Fruit fly (Drosophila melanogaster) whole organism, embryonic: ENCODE measurements around the gene Rpt6R.
A peak's percentile ranks its signal among the peaks of the same experiment; 100 is the strongest.

Source experiments
- ATbp ChIP-seq: fragments of 200-800 bp; sonication (Bioruptor generic); optimal IDR thresholded peaks from 2 replicates; lab custom pipeline; 2017; ENCODE audit warnings: missing biosample characterization, mild to moderate bottlenecking, missing genetic modification characterization, missing genetic modification reagents
- Atf-2 ChIP-seq: fragments of 200-800 bp; sonication (Bioruptor generic); optimal IDR thresholded peaks from 2 replicates; lab custom pipeline; 2016; ENCODE audit warnings: missing biosample characterization, missing genetic modification characterization
- CG10209 ChIP-seq: fragments of 200-800 bp; sonication (Bioruptor generic); optimal IDR thresholded peaks from 3 replicates; lab custom pipeline; 2017; ENCODE audit warnings: missing biosample characterization, mild to moderate bottlenecking, missing genetic modification characterization, missing genetic modification reagents
- CG10431 ChIP-seq: fragments of 200-800 bp; sonication (Bioruptor generic); optimal IDR thresholded peaks from 3 replicates; lab custom pipeline; 2018; ENCODE audit warnings: missing biosample characterization, mild to moderate bottlenecking, missing genetic modification characterization
- CG10565 ChIP-seq: fragments of 200-800 bp; sonication (Bioruptor generic); optimal IDR thresholded peaks from 3 replicates; lab custom pipeline; 2016; ENCODE audit warnings: missing biosample characterization, mild to moderate bottlenecking, missing genetic modification characterization
- CG11247 ChIP-seq: fragments of 200-800 bp; sonication (Bioruptor generic); IDR thresholded peaks from 2 replicates; pipeline ENCODE4 v1.3.6; 2022; ENCODE audit warnings: missing biosample characterization, missing genetic modification characterization
- CG12236 ChIP-seq: fragments of 200-800 bp; sonication (Bioruptor generic); optimal IDR thresholded peaks from 2 replicates; lab custom pipeline; 2016; ENCODE audit warnings: missing biosample characterization, missing genetic modification characterization
- CG14965 ChIP-seq: fragments of 200-800 bp; sonication (Bioruptor generic); optimal IDR thresholded peaks from 2 replicates; lab custom pipeline; 2016; ENCODE audit warnings: missing biosample characterization, missing genetic modification characterization, borderline replicate concordance
- CG15073 ChIP-seq: fragments of 200-800 bp; sonication (Bioruptor generic); optimal IDR thresholded peaks from 2 replicates; lab custom pipeline; 2016; ENCODE audit warnings: missing biosample characterization, missing genetic modification characterization
- CG15269 ChIP-seq: fragments of 200-800 bp; sonication (Bioruptor generic); optimal IDR thresholded peaks from 2 replicates; lab custom pipeline; 2018; ENCODE audit warnings: missing biosample characterization, mild to moderate bottlenecking, missing genetic modification characterization, moderate library complexity
- CG16815 ChIP-seq: fragments of 200-800 bp; sonication (Bioruptor generic); optimal IDR thresholded peaks from 3 replicates; lab custom pipeline; 2017; ENCODE audit warnings: missing biosample characterization, mild to moderate bottlenecking, missing genetic modification characterization
- CG18599 ChIP-seq: fragments of 200-800 bp; sonication (Bioruptor generic); optimal IDR thresholded peaks from 3 replicates; lab custom pipeline; 2017; ENCODE audit warnings: missing biosample characterization, missing genetic modification characterization, mild to moderate bottlenecking, moderate library complexity, missing genetic modification reagents
- CG2129 ChIP-seq: fragments of 200-800 bp; sonication (Bioruptor generic); IDR thresholded peaks from 2 replicates; pipeline ENCODE4 v1.3.6; 2022; ENCODE audit warnings: missing biosample characterization, missing genetic modification characterization; ENCODE audit not compliant: partially characterized antibody
- CG3163 ChIP-seq: fragments of 200-800 bp; sonication (Bioruptor generic); optimal IDR thresholded peaks from 3 replicates; lab custom pipeline; 2016; ENCODE audit warnings: missing biosample characterization, missing genetic modification characterization
- CG3407 ChIP-seq: fragments of 200-800 bp; sonication (Bioruptor generic); optimal IDR thresholded peaks from 2 replicates; lab custom pipeline; 2018; ENCODE audit warnings: missing biosample characterization, mild to moderate bottlenecking, missing genetic modification characterization
- CG34224 ChIP-seq: fragments of 200-800 bp; sonication (Bioruptor generic); IDR thresholded peaks from 3 replicates; pipeline ENCODE4 v1.3.6; 2022; ENCODE audit warnings: missing biosample characterization, missing genetic modification characterization; ENCODE audit not compliant: partially characterized antibody
- CG5180 ChIP-seq: fragments of 200-800 bp; sonication (Bioruptor generic); optimal IDR thresholded peaks from 3 replicates; lab custom pipeline; 2017; ENCODE audit warnings: missing biosample characterization, missing genetic modification characterization, mild to moderate bottlenecking, moderate library complexity, missing genetic modification reagents
- CG6854 ChIP-seq: fragments of 200-800 bp; sonication (Bioruptor generic); optimal IDR thresholded peaks from 3 replicates; lab custom pipeline; 2017; ENCODE audit warnings: missing biosample characterization, mild to moderate bottlenecking, missing genetic modification characterization
- CG9215 ChIP-seq: fragments of 200-800 bp; sonication (Bioruptor generic); IDR thresholded peaks from 2 replicates; pipeline ENCODE4 v1.3.6; 2022; ENCODE audit warnings: missing biosample characterization, missing genetic modification characterization
- CG9932 ChIP-seq: fragments of 200-800 bp; sonication (Bioruptor generic); IDR thresholded peaks from 2 replicates; pipeline ENCODE4 v1.3.6; 2022; ENCODE audit warnings: missing biosample characterization, missing genetic modification characterization
- CkIIα-i1 ChIP-seq: fragments of 200-800 bp; sonication (Bioruptor generic); IDR thresholded peaks from 2 replicates; pipeline ENCODE4 v1.3.6; 2022; ENCODE audit warnings: missing biosample characterization, missing genetic modification characterization
- Dad ChIP-seq: fragments of 200-800 bp; sonication (Bioruptor generic); optimal IDR thresholded peaks from 3 replicates; lab custom pipeline; 2016; ENCODE audit warnings: missing biosample characterization, missing genetic modification characterization
- Dip2 ChIP-seq: fragments of 200-800 bp; sonication (Bioruptor generic); IDR thresholded peaks from 2 replicates; pipeline ENCODE4 v1.3.6; 2022; ENCODE audit warnings: missing biosample characterization, missing genetic modification characterization
- Doc2 ChIP-seq: fragments of 200-800 bp; sonication (Bioruptor generic); IDR thresholded peaks from 2 replicates; pipeline ENCODE4 v1.3.6; 2022; ENCODE audit warnings: missing biosample characterization, missing genetic modification characterization
- Ets97D ChIP-seq: fragments of 200-800 bp; sonication (Bioruptor generic); optimal IDR thresholded peaks from 3 replicates; lab custom pipeline; 2016; ENCODE audit warnings: missing biosample characterization, missing genetic modification characterization
- Fer2 ChIP-seq: fragments of 200-800 bp; sonication (Bioruptor generic); optimal IDR thresholded peaks from 2 replicates; lab custom pipeline; 2018; ENCODE audit warnings: missing biosample characterization, mild to moderate bottlenecking, missing genetic modification characterization, moderate library complexity
- Hmr ChIP-seq: fragments of 200-800 bp; sonication (Bioruptor generic); optimal IDR thresholded peaks from 3 replicates; lab custom pipeline; 2017; ENCODE audit warnings: mild to moderate bottlenecking, missing biosample characterization, missing genetic modification reagents, missing genetic modification characterization
- Hsf ChIP-seq: fragments of 200-800 bp; sonication (Bioruptor generic); optimal IDR thresholded peaks from 3 replicates; lab custom pipeline; 2016; ENCODE audit warnings: missing biosample characterization, missing genetic modification characterization
- Kr ChIP-seq: fragments of 200-800 bp; sonication (Bioruptor generic); optimal IDR thresholded peaks from 2 replicates; lab custom pipeline; 2017; ENCODE audit warnings: missing biosample characterization, mild to moderate bottlenecking, missing genetic modification characterization
- NC2β ChIP-seq: fragments of 200-800 bp; sonication (Bioruptor generic); optimal IDR thresholded peaks from 2 replicates; lab custom pipeline; 2016; ENCODE audit warnings: missing biosample characterization, missing genetic modification characterization
- NFAT ChIP-seq: fragments of 200-800 bp; sonication (Bioruptor generic); IDR thresholded peaks from 2 replicates; pipeline ENCODE4 v1.3.6; 2022; ENCODE audit warnings: missing biosample characterization, missing genetic modification characterization
- caup ChIP-seq: fragments of 200-800 bp; sonication (Bioruptor generic); optimal IDR thresholded peaks from 3 replicates; lab custom pipeline; 2017; ENCODE audit warnings: missing biosample characterization, mild to moderate bottlenecking, missing genetic modification characterization, moderate library complexity; ENCODE audit not compliant: severe bottlenecking
- cg ChIP-seq: fragments of 200-800 bp; sonication (Bioruptor generic); optimal IDR thresholded peaks from 3 replicates; lab custom pipeline; 2019; ENCODE audit warnings: missing biosample characterization, mild to moderate bottlenecking, missing genetic modification characterization, moderate library complexity
- corto ChIP-seq: fragments of 200-800 bp; sonication (Bioruptor generic); optimal IDR thresholded peaks from 2 replicates; lab custom pipeline; 2016; ENCODE audit warnings: missing biosample characterization, mild to moderate bottlenecking, missing genetic modification characterization, moderate library complexity
- cwo ChIP-seq: fragments of 200-800 bp; sonication (Bioruptor generic); optimal IDR thresholded peaks from 3 replicates; lab custom pipeline; 2017; ENCODE audit warnings: missing biosample characterization, missing genetic modification characterization, mild to moderate bottlenecking, moderate library complexity, missing genetic modification reagents
- danr ChIP-seq: fragments of 200-800 bp; sonication (Bioruptor generic); IDR thresholded peaks from 2 replicates; pipeline ENCODE4 v1.3.6; 2022; ENCODE audit warnings: missing biosample characterization, missing genetic modification characterization
- dati ChIP-seq: fragments of 200-800 bp; sonication (Bioruptor generic); IDR thresholded peaks from 2 replicates; pipeline ENCODE4 v1.3.6; 2022; ENCODE audit warnings: missing biosample characterization, missing genetic modification characterization
- disco-r ChIP-seq: fragments of 200-800 bp; sonication (Bioruptor generic); optimal IDR thresholded peaks from 2 replicates; lab custom pipeline; 2016; ENCODE audit warnings: missing biosample characterization, missing genetic modification characterization
- dm ChIP-seq: fragments of 200-800 bp; sonication (Bioruptor generic); optimal IDR thresholded peaks from 3 replicates; lab custom pipeline; 2016; ENCODE audit warnings: missing biosample characterization, missing genetic modification characterization
- gro ChIP-seq: fragments of 200-800 bp; sonication (Bioruptor generic); optimal IDR thresholded peaks from 2 replicates; lab custom pipeline; 2016; ENCODE audit warnings: missing biosample characterization, missing genetic modification characterization
- gt ChIP-seq: fragments of 200-800 bp; sonication (Bioruptor generic); IDR thresholded peaks from 2 replicates; pipeline ENCODE4 v1.3.6; 2022; ENCODE audit warnings: missing biosample characterization, missing genetic modification characterization
- jumu ChIP-seq: fragments of 200-800 bp; sonication (Bioruptor generic); optimal IDR thresholded peaks from 3 replicates; lab custom pipeline; 2016; ENCODE audit warnings: missing biosample characterization, missing genetic modification characterization
- lov ChIP-seq, 2 experiments: fragments of 200-800 bp in 1 of 2; fragments of >200 bp in 1 of 2; sonication (Bioruptor generic) in 1 of 2; IDR thresholded peaks in 1 of 2; optimal IDR thresholded peaks in 1 of 2; 2 replicates in 1 of 2; 3 replicates in 1 of 2; pipeline versions ENCODE4 v1.3.6 to Lab custom; 2017 to 2022; ENCODE audit warnings: missing biosample characterization in 1 of 2, missing genetic modification characterization in 1 of 2
- mirr ChIP-seq: fragments of 200-800 bp; sonication (Bioruptor generic); optimal IDR thresholded peaks from 3 replicates; lab custom pipeline; 2018; ENCODE audit warnings: missing biosample characterization, mild to moderate bottlenecking, missing genetic modification characterization
- nerfin-1 ChIP-seq: fragments of 200-800 bp; sonication (Bioruptor generic); optimal IDR thresholded peaks from 3 replicates; lab custom pipeline; 2019; ENCODE audit warnings: missing biosample characterization, mild to moderate bottlenecking, missing genetic modification characterization, moderate library complexity
- shn ChIP-seq: fragments of 200-800 bp; sonication (Bioruptor generic); optimal IDR thresholded peaks from 3 replicates; lab custom pipeline; 2016; ENCODE audit warnings: missing biosample characterization, missing genetic modification characterization
- sima ChIP-seq: fragments of 200-800 bp; sonication (Bioruptor generic); optimal IDR thresholded peaks from 2 replicates; lab custom pipeline; 2016; ENCODE audit warnings: missing biosample characterization, missing genetic modification characterization
- sr ChIP-seq: fragments of 200-800 bp; sonication (Bioruptor generic); IDR thresholded peaks from 3 replicates; pipeline ENCODE4 v1.3.6; 2022; ENCODE audit warnings: missing biosample characterization, missing genetic modification characterization
- usp ChIP-seq: fragments of >200 bp; optimal IDR thresholded peaks from 2 replicates; lab custom pipeline; 2017; ENCODE audit warnings: missing biosample characterization, missing genetic modification characterization
- vfl ChIP-seq: fragments of 200-800 bp; sonication (Bioruptor generic); optimal IDR thresholded peaks from 2 replicates; lab custom pipeline; 2016; ENCODE audit warnings: missing biosample characterization, missing genetic modification characterization
- wdn ChIP-seq: fragments of 200-800 bp; sonication (Bioruptor generic); IDR thresholded peaks from 2 replicates; pipeline ENCODE4 v1.3.6; 2022; ENCODE audit warnings: missing biosample characterization, missing genetic modification characterization
- zfh1 ChIP-seq: fragments of 200-800 bp; sonication (Bioruptor generic); IDR thresholded peaks from 3 replicates; pipeline ENCODE4 v1.3.6; 2022; ENCODE audit warnings: missing biosample characterization, missing genetic modification characterization

Gene Rpt6R

dm6 chr3R:30550044-30550443 is 33.5 kb downstream of the Rpt6R start (continued):
- TF ChIP-seq CG10565 (no peak), CG9215 (GFP tag; lab: Robert Waterston, UW) (no peak), Ets97D (GFP tag; lab: Kevin White, UChicago) (no peak), sima (GFP tag; lab: Kevin White, UChicago) (no peak), mirr (no peak), CG10209 (GFP tag; lab: Kevin White, UChicago) (no peak), zfh1 (GFP tag; lab: Robert Waterston, UW) (no peak), Dip2 (GFP tag; lab: Robert Waterston, UW) (no peak), CG15269 (tag; lab: Kevin White, UChicago) (peak; percentile 21), Kr (no peak), CG3163 (no peak), shn (no peak), Atf-2 (GFP tag; lab: Kevin White, UChicago) (no peak), NC2β (GFP tag; lab: Kevin White, UChicago) (no peak), wdn (GFP tag; lab: Robert Waterston, UW) (no peak), dm (GFP tag; lab: Kevin White, UChicago) (no peak), cwo (GFP tag; lab: Kevin White, UChicago) (no peak), disco-r (no peak), usp (no peak), Hmr (GFP tag; lab: Kevin White, UChicago) (peak; percentile 62), Hsf (no peak), caup (peak; percentile 24), CG18599 (GFP tag; lab: Kevin White, UChicago) (peak; percentile 77), Dad (GFP tag; lab: Kevin White, UChicago) (no peak), gro (GFP tag; lab: Kevin White, UChicago) (no peak), Fer2 (tag; lab: Kevin White, UChicago) (no peak), lov (optimal IDR thresholded peaks at IDR 0.05; lab: Kevin White, UChicago) (no peak), lov (GFP tag; IDR thresholded peaks at IDR 0.05; lab: Robert Waterston, UW) (no peak), CG14965 (GFP tag; lab: Kevin White, UChicago) (no peak), Doc2 (GFP tag; lab: Robert Waterston, UW) (no peak), CG5180 (GFP tag; lab: Kevin White, UChicago) (no peak), CG9932 (peak; percentile 27), danr (GFP tag; lab: Robert Waterston, UW) (no peak), dati (GFP tag; lab: Robert Waterston, UW) (no peak), CG34224 (GFP tag; lab: Robert Waterston, UW) (no peak), CG16815 (GFP tag; lab: Kevin White, UChicago) (no peak), cg (GFP tag; lab: Kevin White, UChicago) (no peak), corto (GFP tag; lab: Kevin White, UChicago) (no peak), CG3407 (GFP tag; lab: Kevin White, UChicago) (no peak), sr (GFP tag; lab: Robert Waterston, UW) (no peak), CG11247 (GFP tag; lab: Robert Waterston, UW) (no peak), jumu (GFP tag; lab: Kevin White, UChicago) (no peak), nerfin-1 (tag; lab: Kevin White, UChicago) (no peak), ATbp (GFP tag; lab: Kevin White, UChicago) (no peak), vfl (no peak), gt (no peak), CG10431 (GFP tag; lab: Kevin White, UChicago) (no peak), CG2129 (GFP tag; lab: Robert Waterston, UW) (no peak), CG6854 (no peak), CG15073 (GFP tag; lab: Kevin White, UChicago) (no peak), NFAT (GFP tag; lab: Robert Waterston, UW) (no peak), CG12236 (GFP tag; lab: Kevin White, UChicago) (no peak), CkIIα-i1 (no peak)
